Worm (Caenorhabditis elegans): ENCODE results near the gene Y43C5A.4.

ce11 chrIV:10302203-10302602, 24.4 kb downstream of the Y43C5A.4 start, which contains the start of gene R09E10.5:
- TF ChIP-seq nfyb-1 (GFP tag; IDR thresholded peaks at IDR 0.05): no peak
- TF ChIP-seq C06A6.2 (GFP tag; conservative IDR thresholded peaks at IDR 0.05): no peak
